Worm (Caenorhabditis elegans) whole organism, early embryonic: ENCODE data around the gene ifa-1.

Experiments used
- B0310.2 ChIP-seq: sonication (generic microtip); optimal IDR thresholded peaks from 2 replicates; lab custom pipeline; 2016; ENCODE audit warnings: mild to moderate bottlenecking, missing genetic modification characterization, missing compliant biosample characterization
- F13C5.2 ChIP-seq: sonication (generic microtip); optimal IDR thresholded peaks from 2 replicates; lab custom pipeline; 2017; ENCODE audit warnings: mild to moderate bottlenecking, missing genetic modification characterization, inconsistent platforms, missing compliant biosample characterization
- aly-1 ChIP-seq: sonication (generic microtip); optimal IDR thresholded peaks from 2 replicates; lab custom pipeline; 2016; ENCODE audit warnings: missing genetic modification characterization, missing compliant biosample characterization
- ama-1 ChIP-seq: fragments of 150-350 bp; optimal IDR thresholded peaks from 2 replicates; lab custom pipeline; 2014
- ceh-13 ChIP-seq: fragments of 200-800 bp; sonication (Bioruptor generic); optimal IDR thresholded peaks from 2 replicates; lab custom pipeline; 2018; ENCODE audit warnings: mild to moderate bottlenecking, missing genetic modification characterization, missing compliant biosample characterization
- ceh-36 ChIP-seq: sonication (generic microtip); optimal IDR thresholded peaks from 2 replicates; lab custom pipeline; 2016; ENCODE audit warnings: missing genetic modification characterization, inconsistent platforms, missing compliant biosample characterization
- ets-7 ChIP-seq: sonication (generic microtip); optimal IDR thresholded peaks from 2 replicates; lab custom pipeline; 2016; ENCODE audit warnings: missing genotype, missing genetic modification characterization, missing compliant biosample characterization
- flt-1 ChIP-seq: fragments of 200-800 bp; sonication (Bioruptor generic); IDR thresholded peaks from 2 replicates; pipeline ENCODE4 v1.3.6; 2022; ENCODE audit warnings: missing genetic modification characterization, missing compliant biosample characterization
- hmbx-1 ChIP-seq: sonication (generic microtip); optimal IDR thresholded peaks from 2 replicates; lab custom pipeline; 2016; ENCODE audit warnings: mild to moderate bottlenecking, missing genetic modification characterization, missing compliant biosample characterization
- hmg-4 ChIP-seq: fragments of 200-800 bp; sonication (Bioruptor generic); optimal IDR thresholded peaks from 2 replicates; lab custom pipeline; 2018; ENCODE audit warnings: mild to moderate bottlenecking, missing genetic modification characterization, missing compliant biosample characterization
- hnd-1 ChIP-seq: sonication (generic microtip); optimal IDR thresholded peaks from 2 replicates; lab custom pipeline; 2016; ENCODE audit warnings: missing genetic modification characterization, missing compliant biosample characterization
- pes-1 ChIP-seq: fragments of 200-800 bp; sonication (Bioruptor generic); IDR thresholded peaks from 2 replicates; pipeline ENCODE4 v1.3.6; 2022; ENCODE audit warnings: missing genetic modification reagents, missing genetic modification characterization, missing compliant biosample characterization
- scrt-1 ChIP-seq: fragments of 200-800 bp; sonication (Bioruptor generic); IDR thresholded peaks from 2 replicates; pipeline ENCODE4 v1.3.6; 2022; ENCODE audit warnings: missing genetic modification characterization, missing compliant biosample characterization
- sea-1 ChIP-seq: fragments of 200-800 bp; sonication (Bioruptor generic); conservative IDR thresholded peaks from 2 replicates; pipeline ENCODE4 v1.3.6; 2022; ENCODE audit warnings: missing genetic modification characterization, missing compliant biosample characterization
- tbx-11 ChIP-seq: fragments of 200-800 bp; sonication (Bioruptor generic); IDR thresholded peaks from 2 replicates; pipeline ENCODE4 v1.3.6; 2022; ENCODE audit warnings: missing genetic modification characterization, missing compliant biosample characterization
- tbx-37 ChIP-seq: fragments of 200-800 bp; sonication (Bioruptor generic); conservative IDR thresholded peaks from 2 replicates; pipeline ENCODE4 v1.3.6; 2022; ENCODE audit warnings: missing genetic modification reagents, missing genetic modification characterization, missing compliant biosample characterization
- tra-4 ChIP-seq: sonication (generic microtip); optimal IDR thresholded peaks from 2 replicates; lab custom pipeline; 2017; ENCODE audit warnings: missing genetic modification characterization, missing compliant biosample characterization

The ifa-1 gene

ce11 chrX:11245056-11245455, 25.9 kb upstream of the ifa-1 start:
- TF ChIP-seq hnd-1 (tag; lab: Kevin White, UChicago) (no peak), hmbx-1 (tag; lab: Kevin White, UChicago) (no peak), aly-1 (tag; lab: Kevin White, UChicago) (no peak), sea-1 (no peak), tbx-37 (no peak), flt-1 (no peak), ama-1 (lab: Kevin White, UChicago) (no peak), tra-4 (tag; lab: Kevin White, UChicago) (no peak), tbx-11 (no peak), ets-7 (tag; lab: Kevin White, UChicago) (no peak), ceh-13 (GFP tag; lab: Kevin White, UChicago) (no peak), F13C5.2 (tag; lab: Kevin White, UChicago) (no peak), B0310.2 (no peak), pes-1 (GFP tag; lab: Robert Waterston, UW) (no peak), hmg-4 (GFP tag; lab: Kevin White, UChicago) (no peak), scrt-1 (GFP tag; lab: Robert Waterston, UW) (no peak), ceh-36 (tag; lab: Kevin White, UChicago) (no peak)

ce11 chrX:11248083-11248482, 22.9 kb upstream of the ifa-1 start:
- TF ChIP-seq tbx-37 = no peak
- no peak for TF ChIP-seq aly-1 (tag; lab: Kevin White, UChicago)
- no peak for TF ChIP-seq B0310.2
- TF ChIP-seq hmg-4 (GFP tag; lab: Kevin White, UChicago) = peak; percentile 46

- no peak for TF ChIP-seq sea-1
- TF ChIP-seq tbx-37 = no peak
- TF ChIP-seq pes-1 (GFP tag; lab: Robert Waterston, UW) = no peak
- no peak for TF ChIP-seq B0310.2
- no peak for TF ChIP-seq ama-1 (lab: Kevin White, UChicago)
- TF ChIP-seq F13C5.2 (tag; lab: Kevin White, UChicago) = no peak
- TF ChIP-seq hnd-1 (tag; lab: Kevin White, UChicago) = no peak
- no peak for TF ChIP-seq tbx-11
- TF ChIP-seq hmg-4 (GFP tag; lab: Kevin White, UChicago) = no peak
Measured at ce11 chrX:11249392-11249791, 21.6 kb upstream of the ifa-1 start.

- TF ChIP-seq tra-4 (tag; lab: Kevin White, UChicago) (no peak), flt-1 (no peak), ceh-13 (GFP tag; lab: Kevin White, UChicago) (no peak), tbx-11 (no peak), hmg-4 (GFP tag; lab: Kevin White, UChicago) (no peak), sea-1 (no peak), tbx-37 (no peak), hnd-1 (tag; lab: Kevin White, UChicago) (no peak), aly-1 (tag; lab: Kevin White, UChicago) (no peak), ama-1 (lab: Kevin White, UChicago) (no peak), scrt-1 (GFP tag; lab: Robert Waterston, UW) (no peak), ets-7 (tag; lab: Kevin White, UChicago) (no peak), F13C5.2 (tag; lab: Kevin White, UChicago) (no peak), pes-1 (GFP tag; lab: Robert Waterston, UW) (no peak), B0310.2 (no peak), hmbx-1 (tag; lab: Kevin White, UChicago) (no peak), ceh-36 (tag; lab: Kevin White, UChicago) (no peak)
Measured at ce11 chrX:11250983-11251382, 20.0 kb upstream of the ifa-1 start.

- TF ChIP-seq ama-1 (lab: Kevin White, UChicago) (no peak), B0310.2 (no peak)
Measured at ce11 chrX:11251928-11252327, 19.1 kb upstream of the ifa-1 start.

- peak; percentile 85; the same call in 1 of the 2 replicates for TF ChIP-seq pes-1 (GFP tag; lab: Robert Waterston, UW)
- peak; percentile 63 for TF ChIP-seq hnd-1 (tag; lab: Kevin White, UChicago)
- peak; percentile 68; the same call in 1 of the 2 replicates for TF ChIP-seq tbx-37
- TF ChIP-seq hmbx-1 (tag; lab: Kevin White, UChicago) = peak; percentile 35
- peak; percentile 36 for TF ChIP-seq ets-7 (tag; lab: Kevin White, UChicago)
- TF ChIP-seq ceh-13 (GFP tag; lab: Kevin White, UChicago) = peak; percentile 66
- peak; percentile 88 for TF ChIP-seq hmg-4 (GFP tag; lab: Kevin White, UChicago)
- peak; percentile 68; the same call in 1 of the 2 replicates for TF ChIP-seq sea-1
- TF ChIP-seq B0310.2 = no peak
- peak; percentile 73 for TF ChIP-seq F13C5.2 (tag; lab: Kevin White, UChicago)
- TF ChIP-seq ceh-36 (tag; lab: Kevin White, UChicago) = peak; percentile 78
- peak; percentile 78 for TF ChIP-seq flt-1
- TF ChIP-seq scrt-1 (GFP tag; lab: Robert Waterston, UW) = peak; percentile 81
- peak; percentile 38 for TF ChIP-seq tra-4 (tag; lab: Kevin White, UChicago)
- no peak for TF ChIP-seq ama-1 (lab: Kevin White, UChicago)
- TF ChIP-seq tbx-11 = peak; percentile 86
- TF ChIP-seq aly-1 (tag; lab: Kevin White, UChicago) = no peak
Measured at ce11 chrX:11252429-11252828, 18.6 kb upstream of the ifa-1 start.

ce11 chrX:11257071-11257470, 13.9 kb upstream of the ifa-1 start, which contains the start of gene C03A3.1:
C03A3.1 (plus strand) TSS chrX:11257361.
- TF ChIP-seq aly-1 (tag; lab: Kevin White, UChicago) (no peak), hmg-4 (GFP tag; lab: Kevin White, UChicago) (peak; percentile 62), scrt-1 (GFP tag; lab: Robert Waterston, UW) (peak; percentile 43; the same call in 1 of the 2 replicates), ceh-36 (tag; lab: Kevin White, UChicago) (peak; percentile 41), sea-1 (no peak), F13C5.2 (tag; lab: Kevin White, UChicago) (peak; percentile 51)
